Worm (Caenorhabditis elegans) whole organism, L1 larva: ENCODE results near the gene C04G6.6.

Experiments
- C04F5.9 ChIP-seq: sonication (generic microtip); optimal IDR thresholded peaks from 2 replicates; lab custom pipeline; 2016; ENCODE audit warnings: missing genetic modification characterization, missing compliant biosample characterization
- C34B4.2 ChIP-seq: sonication (generic microtip); optimal IDR thresholded peaks from 2 replicates; lab custom pipeline; 2017; ENCODE audit warnings: mild to moderate bottlenecking, missing genetic modification characterization, missing compliant biosample characterization
- Y116A8C.19 ChIP-seq: sonication (generic microtip); optimal IDR thresholded peaks from 2 replicates; lab custom pipeline; 2016; ENCODE audit warnings: missing compliant biosample characterization, missing genetic modification characterization, borderline replicate concordance
- alr-1 ChIP-seq: fragments of 200-800 bp; sonication (Bioruptor generic); optimal IDR thresholded peaks from 2 replicates; lab custom pipeline; 2018; ENCODE audit warnings: borderline replicate concordance, mild to moderate bottlenecking, missing genetic modification characterization, missing compliant biosample characterization
- aly-2 ChIP-seq: fragments of 150-350 bp; optimal IDR thresholded peaks from 2 replicates; lab custom pipeline; 2014; ENCODE audit warnings: missing biosample characterization, missing genetic modification characterization
- ceh-63 ChIP-seq: fragments of 200-800 bp; sonication (Bioruptor generic); optimal IDR thresholded peaks from 2 replicates; lab custom pipeline; 2018; ENCODE audit warnings: mild to moderate bottlenecking, missing genetic modification characterization, missing compliant biosample characterization
- ceh-8 ChIP-seq: fragments of 200-800 bp; sonication (Bioruptor generic); optimal IDR thresholded peaks from 2 replicates; lab custom pipeline; 2018; ENCODE audit warnings: mild to moderate bottlenecking, missing genetic modification characterization, moderate library complexity, missing compliant biosample characterization
- ceh-90 ChIP-seq: sonication (generic microtip); optimal IDR thresholded peaks from 2 replicates; lab custom pipeline; 2016; ENCODE audit warnings: missing genetic modification characterization, missing compliant biosample characterization
- ces-1 ChIP-seq: fragments of 150-350 bp; optimal IDR thresholded peaks from 2 replicates; lab custom pipeline; 2014; ENCODE audit warnings: missing biosample characterization, missing genetic modification reagents, missing genetic modification characterization
- dsc-1 ChIP-seq: sonication (generic microtip); optimal IDR thresholded peaks from 2 replicates; lab custom pipeline; 2016; ENCODE audit warnings: mild to moderate bottlenecking, missing genetic modification characterization, missing compliant biosample characterization
- efl-1 ChIP-seq, 4 experiments: fragments of 150-350 bp; optimal IDR thresholded peaks in 3 of 4; peaks in 1 of 4; 1 replicate in 1 of 4; 2 replicates in 3 of 4; lab custom pipeline; 2014; ENCODE audit warnings: missing biosample characterization in 2 of 4, missing genetic modification characterization in 2 of 4, missing genetic modification reagents in 2 of 4
- egl-27 ChIP-seq, 2 experiments: fragments of 150-350 bp in 1 of 2; sonication (generic microtip); optimal IDR thresholded peaks; 3 replicates each; lab custom pipeline; 2017 to 2018; ENCODE audit warnings: missing biosample characterization in 2 of 2, missing genetic modification characterization in 2 of 2, missing genetic modification reagents in 2 of 2
- elt-2 ChIP-seq: sonication (generic microtip); optimal IDR thresholded peaks from 2 replicates; lab custom pipeline; 2016; ENCODE audit warnings: missing genetic modification characterization, mild to moderate bottlenecking, inconsistent platforms, missing compliant biosample characterization, missing genetic modification reagents
- elt-3 ChIP-seq, 6 experiments: fragments of 150-350 bp in 1 of 6; sonication (generic microtip); optimal IDR thresholded peaks; 2 replicates each; lab custom pipeline; 2017 to 2018; ENCODE audit warnings: missing biosample characterization in 6 of 6, missing genetic modification characterization in 6 of 6, inconsistent platforms in 1 of 6
- ets-5 ChIP-seq: fragments of 200-800 bp; sonication (Bioruptor generic); IDR thresholded peaks from 2 replicates; pipeline ENCODE4 v1.3.6; 2022; ENCODE audit warnings: missing genetic modification characterization, missing compliant biosample characterization
- fkh-10 ChIP-seq: sonication (generic microtip); optimal IDR thresholded peaks from 2 replicates; lab custom pipeline; 2017; ENCODE audit warnings: missing biosample characterization, missing genetic modification reagents, missing genetic modification characterization
- fos-1 ChIP-seq: fragments of 150-350 bp; optimal IDR thresholded peaks from 2 replicates; lab custom pipeline; 2014; ENCODE audit warnings: missing biosample characterization, missing genetic modification characterization
- hlh-4 ChIP-seq: sonication (generic microtip); optimal IDR thresholded peaks from 2 replicates; lab custom pipeline; 2016; ENCODE audit warnings: mild to moderate bottlenecking, missing genetic modification characterization, missing compliant biosample characterization
- irx-1 ChIP-seq: sonication (generic microtip); optimal IDR thresholded peaks from 2 replicates; lab custom pipeline; 2016; ENCODE audit warnings: missing genetic modification characterization, missing compliant biosample characterization
- jun-1 ChIP-seq: fragments of 150-350 bp; optimal IDR thresholded peaks from 2 replicates; lab custom pipeline; 2014; ENCODE audit warnings: missing biosample characterization, missing genetic modification reagents, missing genetic modification characterization
- lin-14 ChIP-seq: fragments of 200-800 bp; sonication (Bioruptor generic); optimal IDR thresholded peaks from 2 replicates; lab custom pipeline; 2018; ENCODE audit warnings: mild to moderate bottlenecking, missing genetic modification characterization, moderate library complexity, missing compliant biosample characterization
- lin-15B ChIP-seq: fragments of 150-350 bp; sonication (generic microtip); optimal IDR thresholded peaks from 3 replicates; lab custom pipeline; 2014; ENCODE audit warnings: missing biosample characterization, missing genetic modification characterization
- lin-39 ChIP-seq: fragments of 150-350 bp; optimal IDR thresholded peaks from 2 replicates; lab custom pipeline; 2014; ENCODE audit warnings: missing biosample characterization, missing genetic modification reagents, missing genetic modification characterization
- lir-3 ChIP-seq: sonication (generic microtip); optimal IDR thresholded peaks from 2 replicates; lab custom pipeline; 2016; ENCODE audit warnings: mild to moderate bottlenecking, missing genetic modification characterization, moderate library complexity, missing compliant biosample characterization; ENCODE audit not compliant: poor library complexity
- lsy-2 ChIP-seq, 2 experiments: fragments of 150-350 bp; optimal IDR thresholded peaks; 2 replicates each; lab custom pipeline; 2014; ENCODE audit warnings: missing biosample characterization in 2 of 2, missing genetic modification characterization in 2 of 2
- mef-2 ChIP-seq: fragments of 150-350 bp; optimal IDR thresholded peaks from 2 replicates; lab custom pipeline; 2014; ENCODE audit warnings: missing biosample characterization, missing genetic modification characterization
- nhr-237 ChIP-seq: fragments of 150-350 bp; optimal IDR thresholded peaks from 2 replicates; lab custom pipeline; 2014; ENCODE audit warnings: missing biosample characterization, missing genetic modification characterization
- nhr-28 ChIP-seq: fragments of 150-350 bp; optimal IDR thresholded peaks from 2 replicates; lab custom pipeline; 2014; ENCODE audit warnings: missing biosample characterization, missing genetic modification characterization
- nhr-47 ChIP-seq: sonication (generic microtip); optimal IDR thresholded peaks from 2 replicates; lab custom pipeline; 2016; ENCODE audit warnings: mild to moderate bottlenecking, missing genetic modification characterization, moderate library complexity, missing compliant biosample characterization
- nhr-71 ChIP-seq: sonication (generic microtip); optimal IDR thresholded peaks from 2 replicates; lab custom pipeline; 2016; ENCODE audit warnings: mild to moderate bottlenecking, missing genetic modification characterization, moderate library complexity, missing compliant biosample characterization
- nhr-76 ChIP-seq: sonication (generic microtip); optimal IDR thresholded peaks from 2 replicates; lab custom pipeline; 2017; ENCODE audit warnings: missing biosample characterization, missing genetic modification characterization
- nhr-77 ChIP-seq: fragments of 150-350 bp; optimal IDR thresholded peaks from 2 replicates; lab custom pipeline; 2014; ENCODE audit warnings: missing biosample characterization, missing genetic modification characterization
- nhr-84 ChIP-seq: sonication (generic microtip); optimal IDR thresholded peaks from 2 replicates; lab custom pipeline; 2017; ENCODE audit warnings: missing biosample characterization, missing genetic modification characterization
- nhr-85 ChIP-seq: sonication (generic microtip); peaks from one replicate; lab custom pipeline; 2016; ENCODE audit warnings: missing genetic modification characterization, inconsistent platforms, missing compliant biosample characterization
- pag-3 ChIP-seq: sonication (generic microtip); optimal IDR thresholded peaks from 2 replicates; lab custom pipeline; 2017; ENCODE audit warnings: missing genetic modification characterization, mild to moderate bottlenecking, missing compliant biosample characterization, antibody characterized with exemption, borderline replicate concordance; ENCODE audit not compliant: insufficient read depth
- pax-3 ChIP-seq: fragments of 200-800 bp; sonication (Bioruptor generic); optimal IDR thresholded peaks from 2 replicates; lab custom pipeline; 2018; ENCODE audit warnings: mild to moderate bottlenecking, missing genetic modification characterization, moderate library complexity, missing compliant biosample characterization
- pqm-1 ChIP-seq: sonication (generic microtip); optimal IDR thresholded peaks from 3 replicates; lab custom pipeline; 2017; ENCODE audit warnings: missing biosample characterization, missing genetic modification characterization
- rnt-1 ChIP-seq: sonication (generic microtip); optimal IDR thresholded peaks from 2 replicates; lab custom pipeline; 2016; ENCODE audit warnings: mild to moderate bottlenecking, missing genetic modification characterization, moderate library complexity, missing compliant biosample characterization
- snu-23 ChIP-seq: sonication (generic microtip); optimal IDR thresholded peaks from 2 replicates; lab custom pipeline; 2016; ENCODE audit warnings: missing genetic modification characterization, missing compliant biosample characterization
- sup-37 ChIP-seq: fragments of 200-800 bp; sonication (Bioruptor generic); optimal IDR thresholded peaks from 2 replicates; lab custom pipeline; 2018; ENCODE audit warnings: mild to moderate bottlenecking, missing genetic modification characterization, missing compliant biosample characterization
- tbx-2 ChIP-seq: sonication (generic microtip); optimal IDR thresholded peaks from 2 replicates; lab custom pipeline; 2016; ENCODE audit warnings: missing genetic modification characterization, missing compliant biosample characterization
- unc-98 ChIP-seq: fragments of 200-800 bp; sonication (Bioruptor generic); IDR thresholded peaks from 2 replicates; pipeline ENCODE4 v1.3.6; 2022; ENCODE audit warnings: missing genetic modification characterization, missing compliant biosample characterization
- vab-15 ChIP-seq: sonication (generic microtip); optimal IDR thresholded peaks from 2 replicates; lab custom pipeline; 2017; ENCODE audit warnings: missing genotype, mild to moderate bottlenecking, missing genetic modification characterization, missing compliant biosample characterization
- zag-1 ChIP-seq: fragments of 150-350 bp; optimal IDR thresholded peaks from 2 replicates; lab custom pipeline; 2014; ENCODE audit warnings: missing biosample characterization, missing genetic modification characterization
- zip-4 ChIP-seq: fragments of 200-800 bp; sonication (Bioruptor generic); optimal IDR thresholded peaks from 2 replicates; lab custom pipeline; 2018; ENCODE audit warnings: mild to moderate bottlenecking, missing genetic modification characterization, moderate library complexity, missing compliant biosample characterization
- ztf-11 ChIP-seq, 2 experiments: sonication (generic microtip); optimal IDR thresholded peaks; 2 replicates each; lab custom pipeline; 2016 to 2017; ENCODE audit warnings: missing genetic modification characterization in 2 of 2, missing biosample characterization in 1 of 2, missing compliant biosample characterization in 1 of 2

The C04G6.6 gene

DNA sequence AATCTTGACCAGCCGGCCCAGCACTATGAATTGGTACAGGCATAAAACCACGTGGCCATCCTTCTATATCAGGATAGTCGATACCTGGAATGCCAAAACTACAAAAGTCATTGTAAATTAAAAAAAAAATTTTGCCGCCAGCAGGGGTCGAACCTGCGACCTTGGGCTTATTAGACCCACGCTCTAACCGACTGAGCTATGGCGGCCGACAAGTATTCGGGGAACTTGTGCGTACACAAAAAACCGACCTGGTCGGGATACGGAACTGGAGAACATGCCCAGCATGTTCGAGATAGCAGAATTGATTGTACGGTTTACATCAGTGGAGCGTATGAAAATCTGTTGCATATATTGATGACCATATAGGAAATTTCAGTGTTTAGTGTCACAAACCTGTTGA is 42.2 kb downstream of the C04G6.6 start (continued):
- peak; percentile 29 for TF ChIP-seq fos-1 (tag; lab: Kevin White, UChicago)
- peak in 1 of 6 experiments; percentile 59 for TF ChIP-seq elt-3 (tag; optimal IDR thresholded peaks at IDR 0.05; lab: Kevin White, UChicago)
- peak; percentile 52 for TF ChIP-seq dsc-1
- TF ChIP-seq nhr-28 (tag; lab: Kevin White, UChicago), result no peak
- peak; percentile 54 for TF ChIP-seq tbx-2 (tag; lab: Kevin White, UChicago)
- peak; percentile 76 to 79 for TF ChIP-seq lsy-2 (tag; optimal IDR thresholded peaks at IDR 0.05; lab: Kevin White, UChicago)
- TF ChIP-seq zip-4 (GFP tag; lab: Kevin White, UChicago), result peak; percentile 32
- TF ChIP-seq nhr-76 (tag; lab: Kevin White, UChicago), result no peak
- TF ChIP-seq lin-39 (tag; lab: Kevin White, UChicago), result no peak
- TF ChIP-seq ets-5 (GFP tag; lab: Robert Waterston, UW), result no peak
- TF ChIP-seq C04F5.9 (tag; lab: Kevin White, UChicago), result no peak
- peak; percentile 70 for TF ChIP-seq nhr-47 (tag; lab: Kevin White, UChicago)
- TF ChIP-seq pqm-1, result no peak
- TF ChIP-seq lin-14 (GFP tag; lab: Kevin White, UChicago), result peak; percentile 53
- TF ChIP-seq unc-98 (GFP tag; lab: Robert Waterston, UW), result no peak
- no peak for TF ChIP-seq aly-2 (tag; lab: Kevin White, UChicago)
- no peak for TF ChIP-seq ceh-8 (GFP tag; lab: Kevin White, UChicago)
- no peak for TF ChIP-seq jun-1 (tag; lab: Kevin White, UChicago)
- TF ChIP-seq sup-37 (GFP tag; lab: Kevin White, UChicago), result no peak
- TF ChIP-seq irx-1 (tag; lab: Kevin White, UChicago), result no peak
- TF ChIP-seq elt-2 (tag; lab: Kevin White, UChicago), result peak; percentile 89
- TF ChIP-seq nhr-71, result peak; percentile 74

DNA sequence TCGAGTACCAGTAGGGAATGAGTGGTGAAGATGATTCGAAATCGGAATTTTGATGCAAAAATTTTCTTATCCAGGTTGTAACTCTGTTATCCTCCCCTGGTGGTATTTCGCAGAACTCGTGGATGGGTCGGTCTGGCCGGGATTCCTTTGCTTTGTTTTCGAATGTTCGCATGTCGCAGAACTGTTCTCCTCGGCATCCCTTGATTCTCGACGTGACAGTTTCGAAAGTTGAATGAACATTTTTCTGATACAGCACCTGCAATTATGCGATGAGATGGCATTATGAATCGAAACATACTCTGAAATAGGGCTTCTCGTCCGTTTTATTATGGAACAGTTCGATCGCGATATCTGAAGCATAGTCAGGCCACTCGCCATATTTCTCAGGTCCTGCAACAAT is 43.3 kb downstream of the C04G6.6 start:
- TF ChIP-seq lsy-2 (tag; optimal IDR thresholded peaks at IDR 0.05; lab: Kevin White, UChicago) (peak in 1 of 2 experiments; percentile 2), nhr-85 (peak; percentile 47), fkh-10 (GFP tag; lab: Kevin White, UChicago) (no peak), ces-1 (GFP tag; lab: Kevin White, UChicago) (no peak), dsc-1 (peak; percentile 0), nhr-77 (tag; lab: Kevin White, UChicago) (peak; percentile 7), alr-1 (no peak), efl-1 (optimal IDR thresholded peaks at IDR 0.05; lab: Kevin White, UChicago) (no peak), efl-1 (GFP tag; optimal IDR thresholded peaks at IDR 0.05 in 1 of 2; lab: Kevin White, UChicago) (peak in 1 of 2 experiments; percentile 92), fos-1 (tag; lab: Kevin White, UChicago) (no peak), nhr-84 (no peak)

DNA sequence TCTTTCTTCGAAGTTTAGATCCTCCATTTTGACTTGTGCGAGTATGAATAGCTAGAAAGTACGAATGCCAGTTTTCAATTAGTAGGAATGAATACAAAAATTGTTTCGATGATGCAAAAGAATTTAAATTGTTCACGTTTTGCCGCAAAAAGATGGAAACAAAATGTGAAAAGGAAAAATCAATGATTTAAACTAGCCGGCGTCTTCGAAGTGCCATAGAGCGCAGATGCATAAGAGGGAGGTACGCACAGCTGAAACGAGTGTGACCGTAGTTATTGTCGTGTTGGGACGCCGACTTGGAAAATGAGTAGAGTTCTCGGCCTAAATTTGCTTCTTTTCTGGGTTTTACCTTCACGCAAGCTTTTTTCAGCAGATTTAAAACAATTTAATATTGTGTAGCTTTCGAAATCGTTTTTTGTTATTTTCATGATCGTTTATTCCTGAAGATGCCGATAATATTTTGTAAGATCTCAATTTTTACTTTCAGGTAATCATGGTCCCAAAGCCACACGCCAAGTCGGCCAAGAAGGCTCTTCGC is 44.4 kb downstream of the C04G6.6 start, which contains the start of the genes ify-1 and rpl-22:
Gene ify-1, minus strand, starts transcription at position 51 of the 538 bp plus-strand sequence.
Gene rpl-22, plus strand, starts transcription at position 488 of the 538 bp plus-strand sequence.
- TF ChIP-seq fos-1 (tag; lab: Kevin White, UChicago), result peak; percentile 86
- peak; percentile 17 for TF ChIP-seq zag-1
- peak; percentile 96 for TF ChIP-seq rnt-1 (tag; lab: Kevin White, UChicago)
- no peak for TF ChIP-seq alr-1
- no peak for TF ChIP-seq ceh-63 (GFP tag; lab: Kevin White, UChicago)
- peak in 1 of 2 experiments; percentile 78 for TF ChIP-seq ztf-11 (tag; optimal IDR thresholded peaks at IDR 0.05; lab: Kevin White, UChicago)
- TF ChIP-seq mef-2, result peak; percentile 17
- peak; percentile 98 for TF ChIP-seq snu-23 (GFP tag; lab: Kevin White, UChicago)
- TF ChIP-seq nhr-237, result peak; percentile 77
- no peak for TF ChIP-seq pag-3 (tag; lab: Kevin White, UChicago)
- TF ChIP-seq lir-3 (tag; lab: Kevin White, UChicago), result peak; percentile 81
- peak; percentile 81 for TF ChIP-seq pax-3 (tag; lab: Kevin White, UChicago)
- TF ChIP-seq Y116A8C.19 (tag; lab: Kevin White, UChicago), result no peak
- TF ChIP-seq C34B4.2 (tag; lab: Kevin White, UChicago), result no peak
- TF ChIP-seq efl-1 (optimal IDR thresholded peaks at IDR 0.05; lab: Kevin White, UChicago), result peak; percentile 95 to 96
- peak; percentile 93 to 99 for TF ChIP-seq efl-1 (GFP tag; optimal IDR thresholded peaks at IDR 0.05 in 1 of 2; lab: Kevin White, UChicago)
- TF ChIP-seq hlh-4, result no peak
- TF ChIP-seq ceh-8 (GFP tag; lab: Kevin White, UChicago), result peak; percentile 83
- TF ChIP-seq vab-15 (tag; lab: Kevin White, UChicago), result peak; percentile 90
- no peak for TF ChIP-seq unc-98 (GFP tag; lab: Robert Waterston, UW)
- peak; percentile 99 for TF ChIP-seq elt-2 (tag; lab: Kevin White, UChicago)
- peak; percentile 89 for TF ChIP-seq dsc-1
- TF ChIP-seq lin-15B, result peak; percentile 97
- TF ChIP-seq egl-27 (tag; optimal IDR thresholded peaks at IDR 0.05; lab: Kevin White, UChicago), result peak in 1 of 2 experiments; percentile 36
- no peak for TF ChIP-seq pqm-1
- TF ChIP-seq C04F5.9 (tag; lab: Kevin White, UChicago), result peak; percentile 80
- TF ChIP-seq ceh-90, result no peak
